Fruit fly (Drosophila melanogaster): Measurements from ENCODE around the gene ND-51.

Gene ND-51

DNA sequence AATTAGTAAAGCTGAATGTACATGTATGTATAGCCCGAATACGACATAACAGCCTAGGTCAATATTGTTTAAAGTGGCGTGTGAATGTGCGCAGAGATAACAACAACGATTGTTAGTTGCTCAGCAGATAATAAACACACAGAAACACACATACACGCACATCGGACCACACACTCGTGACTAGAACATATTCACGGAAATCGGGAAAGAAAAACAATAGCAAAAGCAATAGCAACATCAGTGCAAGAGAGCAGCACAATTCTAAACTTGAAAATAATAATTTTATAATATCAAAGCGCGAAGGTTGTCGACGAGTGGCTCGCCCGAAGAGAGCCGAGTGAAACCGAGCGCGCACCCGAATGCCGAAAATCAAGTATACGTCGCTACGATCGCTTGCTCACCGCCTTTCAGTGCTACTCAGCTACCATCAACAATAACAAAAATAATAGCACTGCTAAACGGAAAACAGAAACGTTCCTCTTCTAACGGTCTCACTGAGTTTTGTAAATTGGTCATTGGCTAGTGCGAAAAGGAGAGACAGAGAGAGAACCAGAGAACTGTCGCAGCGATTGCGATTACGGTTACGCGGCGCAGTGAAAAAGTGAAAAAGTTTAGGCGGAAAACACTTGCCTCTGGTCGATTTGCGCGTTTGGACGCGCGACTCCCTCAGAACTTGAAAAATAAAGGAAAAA lies 20.5 kb upstream of the ND-51 start (continued):
- TF ChIP-seq CG15011 (GFP tag; optimal IDR thresholded peaks at IDR 0.05) (no peak), CG12391 (tag; optimal IDR thresholded peaks at IDR 0.05) (no peak), MTF-1 (GFP tag; optimal IDR thresholded peaks at IDR 0.05; ENCODE audit: borderline replicate concordance) (no peak), ken (GFP tag; IDR thresholded peaks at IDR 0.05) (no peak), Jarid2 (GFP tag; optimal IDR thresholded peaks at IDR 0.05) (no peak), CG7963 (GFP tag; IDR thresholded peaks at IDR 0.05; ENCODE audit: partially characterized antibody) (no peak), Dfd (GFP tag; optimal IDR thresholded peaks at IDR 0.05) (no peak), zfh1 (GFP tag; IDR thresholded peaks at IDR 0.05) (no peak), Six4 (GFP tag; optimal IDR thresholded peaks at IDR 0.05) (no peak), CG10565 (GFP tag; optimal IDR thresholded peaks at IDR 0.05) (no peak), CG7745 (tag; optimal IDR thresholded peaks at IDR 0.05) (no peak), ap (GFP tag; IDR thresholded peaks at IDR 0.05) (no peak), Opbp (GFP tag; IDR thresholded peaks at IDR 0.05; ENCODE audit: partially characterized antibody) (no peak), Tbp (GFP tag; optimal IDR thresholded peaks at IDR 0.05) (no peak), vfl (GFP tag; optimal IDR thresholded peaks at IDR 0.05) (no peak), CG4730 (GFP tag; IDR thresholded peaks at IDR 0.05) (no peak), bowl (GFP tag; IDR thresholded peaks at IDR 0.05) (no peak), br (optimal IDR thresholded peaks at IDR 0.05) (no peak), nerfin-1 (tag; optimal IDR thresholded peaks at IDR 0.05) (no peak), CG7271 (tag; optimal IDR thresholded peaks at IDR 0.05) (no peak), CG4328 (GFP tag; optimal IDR thresholded peaks at IDR 0.05) (peak; percentile 52), Deaf1 (tag; optimal IDR thresholded peaks at IDR 0.05) (peak; percentile 99), zen (tag; optimal IDR thresholded peaks at IDR 0.05) (no peak), pzg (GFP tag; optimal IDR thresholded peaks at IDR 0.05) (no peak), Dll (GFP tag; IDR thresholded peaks at IDR 0.05; ENCODE audit: partially characterized antibody) (no peak), jigr1 (GFP tag; IDR thresholded peaks at IDR 0.05) (no peak), CG17612 (GFP tag; IDR thresholded peaks at IDR 0.05) (no peak), pros (GFP tag; optimal IDR thresholded peaks at IDR 0.05) (no peak), Sox100B (GFP tag; optimal IDR thresholded peaks at IDR 0.05) (peak; percentile 35), Lhr (GFP tag; optimal IDR thresholded peaks at IDR 0.05) (no peak), wdn (GFP tag; IDR thresholded peaks at IDR 0.05) (no peak), Mad (GFP tag; optimal IDR thresholded peaks at IDR 0.05) (no peak), sob (GFP tag; IDR thresholded peaks at IDR 0.05) (0 out of 2 replicates have a peak, but pooled peaks have one; percentile 5), mirr (GFP tag; optimal IDR thresholded peaks at IDR 0.05) (peak; percentile 98), CG10959 (GFP tag; IDR thresholded peaks at IDR 0.05) (no peak), sens-2 (GFP tag; IDR thresholded peaks at IDR 0.05) (no peak), vnd (GFP tag; IDR thresholded peaks at IDR 0.05; ENCODE audit: partially characterized antibody) (0 out of 3 replicates have a peak, but pooled peaks have one; percentile 21), CG10462 (GFP tag; optimal IDR thresholded peaks at IDR 0.05) (no peak), az2 (GFP tag; optimal IDR thresholded peaks at IDR 0.05) (no peak), CHES-1-like (GFP tag; optimal IDR thresholded peaks at IDR 0.05) (peak; percentile 0), C15 (GFP tag; IDR thresholded peaks at IDR 0.05) (no peak), NC2α (GFP tag; optimal IDR thresholded peaks at IDR 0.05) (no peak), Side (GFP tag; optimal IDR thresholded peaks at IDR 0.05) (no peak), CG3726 (GFP tag; IDR thresholded peaks at IDR 0.05) (no peak), CG9932 (GFP tag; IDR thresholded peaks at IDR 0.05) (0 out of 2 replicates have a peak, but pooled peaks have one; percentile 7), hth (optimal IDR thresholded peaks at IDR 0.05) (no peak), rib (GFP tag; IDR thresholded peaks at IDR 0.05) (no peak), ftz-f1 (GFP tag; optimal IDR thresholded peaks at IDR 0.05) (peak; percentile 96), CG32767 (GFP tag; IDR thresholded peaks at IDR 0.05) (0 out of 2 replicates have a peak, but pooled peaks have one; percentile 22), ind (GFP tag; optimal IDR thresholded peaks at IDR 0.05) (no peak), kah (GFP tag; optimal IDR thresholded peaks at IDR 0.05) (no peak)
